Fruit fly (Drosophila melanogaster) whole organism, prepupa: Measurements from ENCODE around the gene CG31952.

Source experiments
- CG1621 ChIP-seq: fragments of 200-800 bp; sonication (Bioruptor generic); optimal IDR thresholded peaks from 3 replicates; lab custom pipeline; 2018; ENCODE audit warnings: missing biosample characterization, mild to moderate bottlenecking, missing genetic modification characterization
- CG16779 ChIP-seq: fragments of 200-800 bp; sonication (Bioruptor generic); optimal IDR thresholded peaks from 3 replicates; lab custom pipeline; 2017; ENCODE audit warnings: missing biosample characterization, mild to moderate bottlenecking, missing genetic modification characterization
- CG3919 ChIP-seq: fragments of 200-800 bp; sonication (Bioruptor generic); optimal IDR thresholded peaks from 3 replicates; lab custom pipeline; 2016; ENCODE audit warnings: missing biosample characterization, missing genetic modification characterization
- CG4318 ChIP-seq: fragments of 200-800 bp; sonication (Bioruptor generic); optimal IDR thresholded peaks from 3 replicates; lab custom pipeline; 2017; ENCODE audit warnings: missing biosample characterization, mild to moderate bottlenecking, missing genetic modification characterization
- CG6163 ChIP-seq: fragments of 200-800 bp; sonication (Bioruptor generic); IDR thresholded peaks from 3 replicates; pipeline ENCODE4 v1.3.6; 2022; ENCODE audit warnings: missing biosample characterization, missing genetic modification characterization
- Gug ChIP-seq: fragments of 200-800 bp; sonication (Bioruptor generic); IDR thresholded peaks from 2 replicates; pipeline ENCODE4 v1.3.6; 2022; ENCODE audit warnings: missing biosample characterization, missing genetic modification characterization
- OdsH ChIP-seq: fragments of 200-800 bp; sonication (Bioruptor generic); optimal IDR thresholded peaks from 3 replicates; lab custom pipeline; 2016; ENCODE audit warnings: missing biosample characterization, missing genetic modification characterization
- dac ChIP-seq: fragments of 200-800 bp; sonication (Bioruptor generic); optimal IDR thresholded peaks from 2 replicates; lab custom pipeline; 2017; ENCODE audit warnings: missing biosample characterization, mild to moderate bottlenecking, missing genetic modification characterization
- dsx ChIP-seq: fragments of 200-800 bp; optimal IDR thresholded peaks from 3 replicates; lab custom pipeline; 2019; ENCODE audit warnings: missing biosample characterization, mild to moderate bottlenecking, missing genetic modification characterization, moderate library complexity; ENCODE audit not compliant: poor library complexity, severe bottlenecking

DNA sequence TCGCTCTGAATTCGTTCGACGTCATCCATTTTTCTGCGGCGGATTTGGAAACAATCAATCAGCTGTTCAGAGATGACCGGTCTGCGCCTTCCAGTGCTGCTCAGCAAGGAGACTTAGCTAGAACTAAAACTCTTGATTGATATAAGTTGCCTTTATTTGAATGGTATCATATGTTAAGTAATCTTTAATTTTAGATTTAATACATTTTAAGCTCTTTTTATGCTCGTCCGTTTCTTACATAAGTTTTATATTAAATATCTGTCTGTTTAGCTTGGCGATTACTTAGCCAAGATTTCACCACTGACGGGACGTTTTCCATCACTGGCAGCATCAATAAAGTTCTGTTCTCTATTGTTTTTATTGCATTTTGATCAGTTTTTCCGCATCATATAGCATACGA is 40.5 kb downstream of the CG31952 start, which contains the start of the genes Cog3 and Sec5:
- no peak for TF ChIP-seq dac (GFP tag; lab: Kevin White, UChicago)
- no peak for TF ChIP-seq CG1621
- peak; percentile 31; the same call in 1 of the 2 replicates for TF ChIP-seq Gug
- TF ChIP-seq CG6163 (GFP tag; lab: Robert Waterston, UW): no peak
- TF ChIP-seq CG3919: no peak
- no peak for TF ChIP-seq CG16779 (tag; lab: Kevin White, UChicago)
- TF ChIP-seq CG4318 (GFP tag; lab: Kevin White, UChicago): no peak
- TF ChIP-seq OdsH (GFP tag; lab: Kevin White, UChicago): no peak
- TF ChIP-seq dsx: no peak
